Worm (Caenorhabditis elegans) whole organism, L1 larva: Measurements from ENCODE around the gene nhr-209.

Experiments
- efl-1 ChIP-seq, 4 experiments: fragments of 150-350 bp; optimal IDR thresholded peaks in 3 of 4; peaks in 1 of 4; 1 replicate in 1 of 4; 2 replicates in 3 of 4; lab custom pipeline; 2014; ENCODE audit warnings: missing biosample characterization in 2 of 4, missing genetic modification characterization in 2 of 4, missing genetic modification reagents in 2 of 4
- elt-3 ChIP-seq, 6 experiments: fragments of 150-350 bp in 1 of 6; sonication (generic microtip); optimal IDR thresholded peaks; 2 replicates each; lab custom pipeline; 2017 to 2018; ENCODE audit warnings: missing biosample characterization in 6 of 6, missing genetic modification characterization in 6 of 6, inconsistent platforms in 1 of 6
- hlh-17 ChIP-seq: fragments of 200-800 bp; sonication (Bioruptor generic); optimal IDR thresholded peaks from 2 replicates; lab custom pipeline; 2018; ENCODE audit warnings: missing genetic modification characterization, mild to moderate bottlenecking, missing compliant biosample characterization, moderate library complexity, borderline replicate concordance
- unc-86 ChIP-seq: sonication (generic microtip); optimal IDR thresholded peaks from 2 replicates; lab custom pipeline; 2016; ENCODE audit warnings: missing genetic modification characterization, missing compliant biosample characterization

DNA sequence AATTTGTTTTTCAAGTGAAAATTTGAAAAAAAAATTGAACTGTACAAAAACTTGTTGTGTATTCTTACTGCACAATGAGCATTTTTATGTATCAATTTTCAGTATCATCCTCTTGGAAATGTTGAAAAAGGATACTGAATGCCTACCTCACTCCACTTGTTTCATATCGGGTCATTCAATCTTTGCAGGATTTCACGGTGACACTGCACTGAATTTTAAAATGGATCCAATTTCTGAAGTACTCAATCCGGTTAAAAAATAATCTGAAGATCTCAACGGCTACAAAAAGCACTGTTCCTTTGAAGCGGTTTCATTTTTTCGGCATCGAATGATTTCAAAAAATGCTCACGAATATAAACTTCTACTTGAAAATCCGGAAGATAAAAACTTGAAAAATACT, 40.0 kb downstream of the nhr-209 start:
- TF ChIP-seq hlh-17 (no peak), efl-1 (optimal IDR thresholded peaks at IDR 0.05; lab: Kevin White, UChicago) (no peak), efl-1 (GFP tag; optimal IDR thresholded peaks at IDR 0.05 in 1 of 2; lab: Kevin White, UChicago) (no peak), unc-86 (tag; lab: Kevin White, UChicago) (no peak), elt-3 (tag; optimal IDR thresholded peaks at IDR 0.05; lab: Kevin White, UChicago) (no peak)
